Worm (Caenorhabditis elegans) whole organism, L4 larva: Measurements from ENCODE around the gene DH11.5.

Experiments
- T20F7.1 ChIP-seq: fragments of 200-800 bp; sonication (Bioruptor generic); optimal IDR thresholded peaks from 2 replicates; lab custom pipeline; 2018; ENCODE audit warnings: mild to moderate bottlenecking, missing genetic modification characterization, missing compliant biosample characterization
- Y48G9A.11 ChIP-seq: fragments of 200-800 bp; sonication (Bioruptor generic); IDR thresholded peaks from 2 replicates; pipeline ENCODE4 v1.3.6; 2022; ENCODE audit warnings: missing genetic modification reagents, missing genetic modification characterization, missing compliant biosample characterization
- Y5F2A.4 ChIP-seq: fragments of 200-800 bp; sonication (Bioruptor generic); optimal IDR thresholded peaks from 2 replicates; lab custom pipeline; 2018; ENCODE audit warnings: mild to moderate bottlenecking, missing genetic modification characterization, missing compliant biosample characterization
- Y75B8A.6 ChIP-seq: fragments of 200-800 bp; sonication (Bioruptor generic); IDR thresholded peaks from 2 replicates; pipeline ENCODE4 v1.3.6; 2022; ENCODE audit warnings: missing genetic modification reagents, missing genetic modification characterization, missing compliant biosample characterization
- ZK546.5 ChIP-seq, 2 experiments: sonication (generic microtip); optimal IDR thresholded peaks; 2 replicates each; lab custom pipeline; 2017; ENCODE audit warnings: missing biosample characterization in 2 of 2, missing genetic modification characterization in 2 of 2
- aha-1 ChIP-seq: fragments of 150-350 bp; peaks from one replicate; lab custom pipeline; 2014; ENCODE audit warnings: missing biosample characterization, missing genetic modification characterization
- arid-1 ChIP-seq: fragments of 200-800 bp; sonication (Bioruptor generic); conservative IDR thresholded peaks from 2 replicates; pipeline ENCODE4 v1.3.6; 2022; ENCODE audit warnings: missing genetic modification reagents, missing genetic modification characterization, missing compliant biosample characterization
- ceh-20 ChIP-seq: fragments of 200-800 bp; sonication (Bioruptor generic); IDR thresholded peaks from 2 replicates; pipeline ENCODE4 v1.3.6; 2022; ENCODE audit warnings: missing genetic modification reagents, missing genetic modification characterization, missing compliant biosample characterization
- ceh-82 ChIP-seq: sonication (generic microtip); optimal IDR thresholded peaks from 2 replicates; lab custom pipeline; 2017; ENCODE audit warnings: missing biosample characterization, missing genetic modification characterization
- daf-12 ChIP-seq: fragments of 150-350 bp; optimal IDR thresholded peaks from 2 replicates; lab custom pipeline; 2014; ENCODE audit warnings: missing biosample characterization, missing genetic modification reagents, missing genetic modification characterization
- daf-8 ChIP-seq: fragments of 200-800 bp; sonication (Bioruptor generic); IDR thresholded peaks from 2 replicates; pipeline ENCODE4 v1.3.6; 2022; ENCODE audit warnings: missing genetic modification characterization, missing compliant biosample characterization
- dpl-1 ChIP-seq: fragments of 150-350 bp; optimal IDR thresholded peaks from 2 replicates; lab custom pipeline; 2014; ENCODE audit warnings: missing biosample characterization, missing genetic modification reagents, missing genetic modification characterization
- hlh-30 ChIP-seq: sonication (generic microtip); optimal IDR thresholded peaks from 2 replicates; lab custom pipeline; 2017; ENCODE audit warnings: antibody characterized with exemption, mild to moderate bottlenecking, missing genetic modification characterization, missing compliant biosample characterization; ENCODE audit not compliant: insufficient read depth
- hmg-1.1 ChIP-seq: fragments of 200-800 bp; sonication (Bioruptor generic); IDR thresholded peaks from 2 replicates; pipeline ENCODE4 v1.3.6; 2022; ENCODE audit warnings: missing genetic modification reagents, missing genetic modification characterization, missing compliant biosample characterization
- jun-1 ChIP-seq: fragments of 150-350 bp; optimal IDR thresholded peaks from 2 replicates; lab custom pipeline; 2014; ENCODE audit warnings: missing biosample characterization, missing genetic modification reagents, missing genetic modification characterization
- lin-1 ChIP-seq: fragments of 200-800 bp; sonication (Bioruptor generic); IDR thresholded peaks from 2 replicates; pipeline ENCODE4 v1.3.6; 2022; ENCODE audit warnings: missing genetic modification reagents, missing genetic modification characterization, missing compliant biosample characterization
- lin-38 ChIP-seq: fragments of 200-800 bp; sonication (Bioruptor generic); IDR thresholded peaks from 2 replicates; pipeline ENCODE4 v1.3.6; 2022; ENCODE audit warnings: missing genetic modification reagents, missing genetic modification characterization, missing compliant biosample characterization
- lsy-2 ChIP-seq, 2 experiments: fragments of 150-350 bp in 1 of 2; sonication (generic microtip) in 1 of 2; optimal IDR thresholded peaks; 2 replicates each; lab custom pipeline; 2014 to 2017; ENCODE audit warnings: missing biosample characterization in 2 of 2, missing genetic modification characterization in 2 of 2
- mes-2 ChIP-seq: sonication (generic microtip); optimal IDR thresholded peaks from 2 replicates; lab custom pipeline; 2016; ENCODE audit warnings: missing genotype, mild to moderate bottlenecking, missing genetic modification characterization, missing compliant biosample characterization; ENCODE audit not compliant: poor library complexity, severe bottlenecking
- mxl-2 ChIP-seq: fragments of 200-800 bp; sonication (Bioruptor generic); conservative IDR thresholded peaks from 2 replicates; pipeline ENCODE4 v1.3.6; 2022; ENCODE audit warnings: missing genetic modification reagents, missing genetic modification characterization, missing compliant biosample characterization
- mxl-3 ChIP-seq: fragments of 200-800 bp; sonication (Bioruptor generic); optimal IDR thresholded peaks from 2 replicates; lab custom pipeline; 2018; ENCODE audit warnings: mild to moderate bottlenecking, missing genetic modification characterization, missing compliant biosample characterization
- nhr-11 ChIP-seq: fragments of 150-350 bp; optimal IDR thresholded peaks from 2 replicates; lab custom pipeline; 2014; ENCODE audit warnings: missing biosample characterization, missing genetic modification characterization
- nhr-6 ChIP-seq: fragments of 150-350 bp; optimal IDR thresholded peaks from 2 replicates; lab custom pipeline; 2014; ENCODE audit warnings: missing biosample characterization, missing genetic modification characterization
- spr-1 ChIP-seq: sonication (generic microtip); optimal IDR thresholded peaks from 2 replicates; lab custom pipeline; 2016; ENCODE audit warnings: mild to moderate bottlenecking, missing genetic modification characterization, missing compliant biosample characterization
- tag-97 ChIP-seq: fragments of 200-800 bp; sonication (Bioruptor generic); IDR thresholded peaks from 2 replicates; pipeline ENCODE4 v1.3.6; 2022; ENCODE audit warnings: missing genetic modification characterization, missing compliant biosample characterization
- unc-39 ChIP-seq: sonication (generic microtip); optimal IDR thresholded peaks from 2 replicates; lab custom pipeline; 2017; ENCODE audit warnings: missing biosample characterization, missing genetic modification characterization
- vab-7 ChIP-seq: fragments of 200-800 bp; sonication (Bioruptor generic); IDR thresholded peaks from 2 replicates; pipeline ENCODE4 v1.3.6; 2022; ENCODE audit warnings: missing genetic modification reagents, missing genetic modification characterization, missing compliant biosample characterization
- zip-11 ChIP-seq: fragments of 200-800 bp; sonication (Bioruptor generic); IDR thresholded peaks from 2 replicates; pipeline ENCODE4 v1.3.6; 2022; ENCODE audit warnings: missing genetic modification characterization, missing compliant biosample characterization

The DH11.5 gene

DNA sequence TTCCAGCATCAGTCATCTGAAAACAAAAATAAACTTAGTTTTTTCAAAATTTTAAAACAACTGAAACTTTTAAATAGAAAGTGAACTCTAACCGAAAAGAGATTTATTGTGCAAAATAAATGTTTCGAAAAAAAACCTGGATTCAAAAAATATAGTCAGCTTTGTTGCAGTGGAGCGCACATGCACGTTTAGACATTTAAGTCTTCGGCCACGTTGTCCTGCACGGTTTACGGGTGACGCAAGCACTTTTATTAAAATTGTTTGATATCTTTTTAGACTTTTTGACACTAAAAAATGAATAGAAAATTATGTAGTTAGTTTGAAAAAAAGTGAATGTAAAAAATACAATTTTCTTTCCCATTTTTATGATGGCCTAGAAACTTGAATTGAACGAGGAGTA, 63.0 kb downstream of the DH11.5 start, which contains the start of the genes ubh-4 and algn-6 (continued):
- TF ChIP-seq zip-11, result no peak
- TF ChIP-seq hmg-1.1, result 0 out of 2 replicates have a peak, but pooled peaks have one; percentile 19
- no peak for TF ChIP-seq mxl-2 (GFP tag; lab: Robert Waterston, UW)
- TF ChIP-seq mes-2 (tag; lab: Kevin White, UChicago), result peak; percentile 95
- no peak for TF ChIP-seq daf-12

DNA sequence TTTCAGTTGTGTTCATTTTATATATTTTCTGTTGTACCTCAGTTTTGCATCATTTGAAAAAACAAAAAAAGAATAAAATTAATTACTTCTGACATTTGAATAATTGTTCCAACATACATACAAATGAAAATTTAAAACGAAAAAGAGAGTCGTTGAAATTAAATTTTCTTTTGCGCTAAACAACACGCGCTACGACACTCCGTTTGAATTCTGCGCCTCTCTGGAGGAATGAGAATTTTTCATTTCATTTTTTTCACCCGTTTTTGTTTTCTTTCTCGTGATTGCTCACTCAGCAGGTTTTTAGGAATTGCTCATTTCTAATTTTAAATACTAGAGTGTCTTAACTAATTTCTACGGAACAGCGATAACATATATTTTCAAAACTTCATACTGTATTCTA, 65.2 kb downstream of the DH11.5 start:
- TF ChIP-seq ceh-82 (tag; lab: Kevin White, UChicago), result no peak
- peak; percentile 9 for TF ChIP-seq nhr-6 (tag; lab: Kevin White, UChicago)
- no peak for TF ChIP-seq tag-97
- TF ChIP-seq Y48G9A.11, result 0 out of 2 replicates have a peak, but pooled peaks have one; percentile 37
- peak; percentile 39 for TF ChIP-seq mes-2 (tag; lab: Kevin White, UChicago)
- peak; percentile 57 for TF ChIP-seq lin-38 (GFP tag; lab: Robert Waterston, UW)
- peak in 1 of 2 experiments; percentile 74 for TF ChIP-seq lsy-2 (tag; optimal IDR thresholded peaks at IDR 0.05; lab: Kevin White, UChicago)
- TF ChIP-seq aha-1 (tag; lab: Kevin White, UChicago), result peak; percentile 50
- TF ChIP-seq dpl-1 (GFP tag; lab: Kevin White, UChicago), result peak; percentile 26
- no peak for TF ChIP-seq arid-1 (GFP tag; lab: Robert Waterston, UW)
- TF ChIP-seq T20F7.1 (GFP tag; lab: Kevin White, UChicago), result peak; percentile 96
- peak; percentile 70 for TF ChIP-seq hlh-30 (tag; lab: Kevin White, UChicago)

DNA sequence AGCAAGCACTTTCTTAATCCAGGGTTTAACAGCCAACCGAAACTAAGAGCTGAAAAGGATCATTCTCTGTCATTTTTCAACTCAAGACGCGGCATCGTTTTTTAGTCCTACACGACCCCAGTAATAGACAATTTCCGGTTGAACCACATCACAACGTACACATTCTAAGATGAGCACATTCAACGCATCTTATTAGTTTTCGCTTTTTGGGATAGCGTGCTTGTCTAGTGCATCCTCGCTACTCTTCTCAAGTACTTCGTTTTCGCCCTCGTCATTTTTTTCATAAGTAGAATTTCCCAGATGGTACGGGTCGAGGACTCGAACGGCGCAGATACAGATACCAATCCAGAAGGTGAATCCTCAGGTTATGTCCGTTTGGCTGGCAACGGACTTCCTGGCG, 65.9 kb downstream of the DH11.5 start, which contains the start of gene T05H10.1:
Gene T05H10.1, plus strand, starts transcription at position 301 of the 400 bp plus-strand sequence.
- no peak for TF ChIP-seq jun-1
- TF ChIP-seq vab-7, result no peak
- no peak for TF ChIP-seq spr-1 (tag; lab: Kevin White, UChicago)
- no peak for TF ChIP-seq unc-39 (tag; lab: Kevin White, UChicago)
- no peak for TF ChIP-seq nhr-11 (tag; lab: Kevin White, UChicago)
- no peak for TF ChIP-seq ceh-20 (GFP tag; lab: Robert Waterston, UW)
- TF ChIP-seq ZK546.5 (tag; optimal IDR thresholded peaks at IDR 0.05; lab: Kevin White, UChicago), result no peak
- TF ChIP-seq Y5F2A.4 (GFP tag; lab: Kevin White, UChicago), result no peak
- TF ChIP-seq mxl-3 (GFP tag; lab: Kevin White, UChicago), result no peak
- TF ChIP-seq lin-1 (GFP tag; lab: Robert Waterston, UW), result no peak
- no peak for TF ChIP-seq Y75B8A.6
- no peak for TF ChIP-seq daf-8
